Worm (Caenorhabditis elegans) whole organism, L4 larva: ENCODE results near the gene moc-6.

Experiments
- F10B5.3 ChIP-seq: sonication (generic microtip); optimal IDR thresholded peaks from 2 replicates; lab custom pipeline; 2016; ENCODE audit warnings: mild to moderate bottlenecking, missing genetic modification characterization, missing compliant biosample characterization
- T26A8.4 ChIP-seq: fragments of 200-800 bp; sonication (Bioruptor generic); IDR thresholded peaks from 2 replicates; pipeline ENCODE4 v1.3.6; 2022; ENCODE audit warnings: missing genetic modification characterization, missing compliant biosample characterization
- Y5F2A.4 ChIP-seq: fragments of 200-800 bp; sonication (Bioruptor generic); optimal IDR thresholded peaks from 2 replicates; lab custom pipeline; 2018; ENCODE audit warnings: mild to moderate bottlenecking, missing genetic modification characterization, missing compliant biosample characterization
- ZK337.2 ChIP-seq: fragments of 200-800 bp; sonication (Bioruptor generic); IDR thresholded peaks from 2 replicates; pipeline ENCODE4 v1.3.6; 2022; ENCODE audit warnings: missing genetic modification reagents, missing genetic modification characterization, missing compliant biosample characterization
- ZK546.5 ChIP-seq, 2 experiments: sonication (generic microtip); optimal IDR thresholded peaks; 2 replicates each; lab custom pipeline; 2017; ENCODE audit warnings: missing biosample characterization in 2 of 2, missing genetic modification characterization in 2 of 2
- aly-2 ChIP-seq: sonication (generic microtip); optimal IDR thresholded peaks from 2 replicates; lab custom pipeline; 2018; ENCODE audit warnings: missing biosample characterization, missing genetic modification characterization
- ama-1 ChIP-seq: fragments of 150-350 bp; optimal IDR thresholded peaks from 2 replicates; lab custom pipeline; 2014; ENCODE audit warnings: inconsistent platforms, mixed read lengths
- ceh-32 ChIP-seq: sonication (generic microtip); optimal IDR thresholded peaks from 2 replicates; lab custom pipeline; 2016; ENCODE audit warnings: mild to moderate bottlenecking, missing genetic modification characterization, missing compliant biosample characterization; ENCODE audit not compliant: poor library complexity
- cey-2 ChIP-seq: sonication (generic microtip); optimal IDR thresholded peaks from 3 replicates; lab custom pipeline; 2017; ENCODE audit warnings: missing genetic modification characterization, mild to moderate bottlenecking, missing compliant biosample characterization, antibody characterized with exemption, borderline replicate concordance; ENCODE audit not compliant: insufficient read depth
- daf-8 ChIP-seq: fragments of 200-800 bp; sonication (Bioruptor generic); IDR thresholded peaks from 2 replicates; pipeline ENCODE4 v1.3.6; 2022; ENCODE audit warnings: missing genetic modification characterization, missing compliant biosample characterization
- dve-1 ChIP-seq: sonication (generic microtip); optimal IDR thresholded peaks from 2 replicates; lab custom pipeline; 2017; ENCODE audit warnings: antibody characterized with exemption, mild to moderate bottlenecking, missing genetic modification characterization, missing compliant biosample characterization; ENCODE audit not compliant: insufficient read depth
- egl-27 ChIP-seq: sonication (generic microtip); optimal IDR thresholded peaks from 3 replicates; lab custom pipeline; 2017; ENCODE audit warnings: missing biosample characterization, missing genetic modification reagents, missing genetic modification characterization
- fkh-10 ChIP-seq: fragments of 150-350 bp; optimal IDR thresholded peaks from 2 replicates; lab custom pipeline; 2014; ENCODE audit warnings: missing biosample characterization, missing genetic modification reagents, missing genetic modification characterization
- hlh-11 ChIP-seq: fragments of 200-800 bp; sonication (Bioruptor generic); optimal IDR thresholded peaks from 2 replicates; lab custom pipeline; 2018; ENCODE audit warnings: mild to moderate bottlenecking, missing genetic modification characterization, missing compliant biosample characterization
- lin-13 ChIP-seq: fragments of 150-350 bp; optimal IDR thresholded peaks from 2 replicates; lab custom pipeline; 2014; ENCODE audit warnings: missing biosample characterization, missing genetic modification reagents, missing genetic modification characterization
- lir-3 ChIP-seq: sonication (generic microtip); optimal IDR thresholded peaks from 2 replicates; lab custom pipeline; 2016; ENCODE audit warnings: mild to moderate bottlenecking, missing genetic modification characterization, missing compliant biosample characterization
- mep-1 ChIP-seq: fragments of 150-350 bp; sonication (generic microtip); optimal IDR thresholded peaks from 3 replicates; lab custom pipeline; 2014; ENCODE audit warnings: missing biosample characterization, missing genetic modification characterization
- mxl-2 ChIP-seq: fragments of 200-800 bp; sonication (Bioruptor generic); conservative IDR thresholded peaks from 2 replicates; pipeline ENCODE4 v1.3.6; 2022; ENCODE audit warnings: missing genetic modification reagents, missing genetic modification characterization, missing compliant biosample characterization
- nhr-237 ChIP-seq: sonication (generic microtip); optimal IDR thresholded peaks from 2 replicates; lab custom pipeline; 2017; ENCODE audit warnings: missing biosample characterization, missing genetic modification characterization
- nhr-42 ChIP-seq: fragments of 200-800 bp; sonication (Bioruptor generic); IDR thresholded peaks from 2 replicates; pipeline ENCODE4 v1.3.6; 2022; ENCODE audit warnings: missing genetic modification characterization, missing compliant biosample characterization
- saeg-2 ChIP-seq: fragments of 200-800 bp; sonication (Bioruptor generic); IDR thresholded peaks from 2 replicates; pipeline ENCODE4 v1.3.6; 2022; ENCODE audit warnings: missing genetic modification reagents, missing genetic modification characterization, missing compliant biosample characterization
- snpc-1.2 ChIP-seq: fragments of 200-800 bp; sonication (Bioruptor generic); IDR thresholded peaks from 2 replicates; pipeline ENCODE4 v1.3.6; 2022; ENCODE audit warnings: missing genetic modification reagents, missing genetic modification characterization, missing compliant biosample characterization
- spr-3 ChIP-seq: fragments of 200-800 bp; sonication (Bioruptor generic); optimal IDR thresholded peaks from 2 replicates; lab custom pipeline; 2018; ENCODE audit warnings: mild to moderate bottlenecking, missing genetic modification characterization, missing compliant biosample characterization
- tra-1 ChIP-seq: fragments of 200-800 bp; sonication (Bioruptor generic); IDR thresholded peaks from 2 replicates; pipeline ENCODE4 v1.3.6; 2022; ENCODE audit warnings: missing genetic modification reagents, missing genetic modification characterization, missing compliant biosample characterization
- unc-62 ChIP-seq, 3 experiments: fragments of 150-350 bp in 1 of 3; sonication (generic microtip); optimal IDR thresholded peaks in 2 of 3; peaks in 1 of 3; 1 replicate in 1 of 3; 2 replicates in 2 of 3; lab custom pipeline; 2014 to 2017; ENCODE audit warnings: missing biosample characterization in 3 of 3, missing genetic modification characterization in 3 of 3, missing genetic modification reagents in 3 of 3, missing genotype in 1 of 3
- zip-2 ChIP-seq: fragments of 150-350 bp; optimal IDR thresholded peaks from 2 replicates; lab custom pipeline; 2014; ENCODE audit warnings: missing biosample characterization, missing genetic modification characterization

Gene moc-6

DNA sequence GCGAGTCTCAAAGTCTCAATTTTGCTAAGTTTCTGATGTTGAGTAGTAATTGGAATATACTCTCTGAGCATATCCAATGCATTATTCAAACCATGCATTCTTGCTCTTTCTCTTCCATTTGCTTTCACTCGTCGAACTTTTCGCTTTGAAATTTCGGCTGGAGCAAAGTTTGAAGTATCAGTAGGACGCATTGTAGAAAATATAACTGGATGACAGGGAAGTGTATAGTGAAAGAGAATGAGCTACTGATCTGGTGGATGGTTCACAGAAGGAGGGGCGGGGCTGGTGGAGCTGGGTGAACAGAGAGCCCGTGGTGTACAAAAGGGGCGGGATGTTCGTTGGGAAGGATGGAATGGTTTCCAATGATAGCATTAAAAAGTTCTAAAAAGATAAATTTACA lies 46.1 kb downstream of the moc-6 start:
- TF ChIP-seq zip-2 (tag; lab: Kevin White, UChicago) (no peak), ZK546.5 (tag; optimal IDR thresholded peaks at IDR 0.05; lab: Kevin White, UChicago) (no peak), aly-2 (no peak), fkh-10 (no peak), mep-1 (tag; lab: Kevin White, UChicago) (no peak), tra-1 (no peak), cey-2 (no peak), unc-62 (GFP tag; optimal IDR thresholded peaks at IDR 0.05 in 1 of 2; lab: Kevin White, UChicago) (no peak), unc-62 (tag; optimal IDR thresholded peaks at IDR 0.05; lab: Kevin White, UChicago) (no peak), lin-13 (GFP tag; lab: Kevin White, UChicago) (no peak), ceh-32 (tag; lab: Kevin White, UChicago) (no peak), lir-3 (tag; lab: Kevin White, UChicago) (no peak), daf-8 (no peak), F10B5.3 (tag; lab: Kevin White, UChicago) (no peak), spr-3 (GFP tag; lab: Kevin White, UChicago) (no peak), snpc-1.2 (GFP tag; lab: Robert Waterston, UW) (no peak), nhr-42 (GFP tag; lab: Robert Waterston, UW) (no peak), nhr-237 (no peak), egl-27 (no peak), mxl-2 (GFP tag; lab: Robert Waterston, UW) (no peak)

DNA sequence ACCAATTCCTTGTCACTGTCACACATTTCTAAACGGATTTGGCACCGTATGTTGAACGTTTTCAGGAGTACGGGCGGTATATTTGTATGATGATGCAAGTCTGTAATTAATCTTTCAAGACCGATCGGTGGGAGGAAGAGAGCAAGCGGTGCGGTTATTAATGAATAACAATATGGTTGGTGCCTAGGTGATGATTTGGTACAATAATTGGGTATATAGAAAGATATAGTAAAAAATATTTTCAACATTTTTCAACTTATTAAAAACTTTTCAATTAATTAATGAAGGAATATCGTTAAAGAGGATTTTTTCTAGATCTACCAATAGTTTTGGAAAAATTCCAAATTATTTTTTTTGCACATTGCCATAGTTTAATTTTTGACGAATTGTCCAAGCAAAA lies 48.7 kb downstream of the moc-6 start, which contains the start of gene cnd-1:
Gene cnd-1, minus strand, starts transcription at position 101 of the 400 bp plus-strand sequence.
- no peak for TF ChIP-seq ZK546.5 (tag; optimal IDR thresholded peaks at IDR 0.05; lab: Kevin White, UChicago)
- peak in 1 of 2 experiments; percentile 58 for TF ChIP-seq unc-62 (GFP tag; optimal IDR thresholded peaks at IDR 0.05 in 1 of 2; lab: Kevin White, UChicago)
- no peak for TF ChIP-seq unc-62 (tag; optimal IDR thresholded peaks at IDR 0.05; lab: Kevin White, UChicago)

DNA sequence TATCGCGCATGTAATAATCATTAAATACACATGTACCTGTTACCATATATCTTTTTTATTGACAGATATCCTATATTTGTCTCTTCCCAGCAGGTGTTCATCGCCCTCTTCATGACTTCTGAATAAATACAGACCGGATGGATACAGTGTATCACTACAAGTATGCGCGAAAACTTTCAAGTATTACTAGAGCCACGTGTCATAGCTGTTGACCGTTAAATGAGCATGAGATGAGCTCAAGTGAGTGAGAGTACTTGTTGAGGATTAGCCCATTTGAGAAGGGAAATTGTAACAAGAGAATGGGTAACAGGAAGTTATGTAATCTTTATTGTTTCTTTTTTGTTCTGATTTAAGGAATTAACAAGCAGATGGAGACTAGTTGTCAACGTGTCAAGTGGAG lies 49.3 kb downstream of the moc-6 start:
- TF ChIP-seq Y5F2A.4 (GFP tag; lab: Kevin White, UChicago) (no peak), hlh-11 (tag; lab: Kevin White, UChicago) (no peak), saeg-2 (GFP tag; lab: Robert Waterston, UW) (no peak), ZK337.2 (no peak), ZK546.5 (tag; optimal IDR thresholded peaks at IDR 0.05; lab: Kevin White, UChicago) (no peak), dve-1 (tag; lab: Kevin White, UChicago) (no peak), ama-1 (lab: Kevin White, UChicago) (no peak), T26A8.4 (GFP tag; lab: Robert Waterston, UW) (no peak)
